Worm (Caenorhabditis elegans) whole organism, L2 larva: ENCODE measurements around the gene Y37E11AR.7.

Experiments
- C34F6.9 ChIP-seq: fragments of 150-350 bp; optimal IDR thresholded peaks from 2 replicates; lab custom pipeline; 2014; ENCODE audit warnings: missing biosample characterization, missing genetic modification characterization
- F13H6.1 ChIP-seq: sonication (generic microtip); optimal IDR thresholded peaks from 2 replicates; lab custom pipeline; 2016; ENCODE audit warnings: missing genetic modification characterization, missing compliant biosample characterization
- R02D3.7 ChIP-seq: fragments of 150-350 bp; optimal IDR thresholded peaks from 2 replicates; lab custom pipeline; 2014; ENCODE audit warnings: missing biosample characterization, missing genetic modification characterization
- Y55F3AM.14 ChIP-seq: fragments of 200-800 bp; sonication (Bioruptor generic); optimal IDR thresholded peaks from 2 replicates; lab custom pipeline; 2018; ENCODE audit warnings: mild to moderate bottlenecking, missing genetic modification characterization, missing compliant biosample characterization
- ZK546.5 ChIP-seq: sonication (generic microtip); optimal IDR thresholded peaks from 2 replicates; lab custom pipeline; 2017; ENCODE audit warnings: missing biosample characterization, missing genetic modification characterization
- aly-2 ChIP-seq: fragments of 150-350 bp; optimal IDR thresholded peaks from 2 replicates; lab custom pipeline; 2014; ENCODE audit warnings: missing biosample characterization, missing genetic modification characterization
- ama-1 ChIP-seq: fragments of 150-350 bp; optimal IDR thresholded peaks from 2 replicates; lab custom pipeline; 2018; ENCODE audit warnings: inconsistent platforms
- blmp-1 ChIP-seq: sonication (generic microtip); optimal IDR thresholded peaks from 2 replicates; lab custom pipeline; 2017; ENCODE audit warnings: missing genetic modification characterization, mild to moderate bottlenecking, missing compliant biosample characterization, antibody characterized with exemption, moderate library complexity; ENCODE audit not compliant: insufficient read depth
- ceh-16 ChIP-seq: fragments of 150-350 bp; optimal IDR thresholded peaks from 2 replicates; lab custom pipeline; 2014; ENCODE audit warnings: missing biosample characterization, missing genetic modification characterization
- ceh-82 ChIP-seq: fragments of 150-350 bp; optimal IDR thresholded peaks from 2 replicates; lab custom pipeline; 2014; ENCODE audit warnings: missing biosample characterization, missing genetic modification characterization
- crh-2 ChIP-seq: sonication (generic microtip); optimal IDR thresholded peaks from 2 replicates; lab custom pipeline; 2017; ENCODE audit warnings: missing biosample characterization, missing genetic modification characterization
- dmd-4 ChIP-seq: sonication (generic microtip); optimal IDR thresholded peaks from 2 replicates; lab custom pipeline; 2017; ENCODE audit warnings: missing biosample characterization, missing genetic modification characterization
- egl-27 ChIP-seq: sonication (generic microtip); optimal IDR thresholded peaks from 3 replicates; lab custom pipeline; 2017; ENCODE audit warnings: missing biosample characterization, missing genetic modification reagents, missing genetic modification characterization
- elt-1 ChIP-seq: fragments of 150-350 bp; optimal IDR thresholded peaks from 2 replicates; lab custom pipeline; 2014; ENCODE audit warnings: missing biosample characterization, missing genetic modification characterization
- elt-3 ChIP-seq: sonication (generic microtip); optimal IDR thresholded peaks from 2 replicates; lab custom pipeline; 2017; ENCODE audit warnings: missing biosample characterization, missing genetic modification characterization
- gmeb-1 ChIP-seq: fragments of 150-350 bp; optimal IDR thresholded peaks from 2 replicates; lab custom pipeline; 2014; ENCODE audit warnings: missing biosample characterization, missing genetic modification characterization
- lin-13 ChIP-seq: fragments of 150-350 bp; optimal IDR thresholded peaks from 2 replicates; lab custom pipeline; 2014; ENCODE audit warnings: missing biosample characterization, missing genetic modification reagents, missing genetic modification characterization
- lin-39 ChIP-seq: fragments of 150-350 bp; optimal IDR thresholded peaks from 2 replicates; lab custom pipeline; 2014; ENCODE audit warnings: missing biosample characterization, missing genetic modification reagents, missing genetic modification characterization
- lsy-2 ChIP-seq, 2 experiments: fragments of 150-350 bp in 1 of 2; sonication (generic microtip) in 1 of 2; optimal IDR thresholded peaks; 2 replicates each; lab custom pipeline; 2014 to 2017; ENCODE audit warnings: missing biosample characterization in 2 of 2, missing genetic modification characterization in 2 of 2
- mab-5 ChIP-seq: fragments of 150-350 bp; optimal IDR thresholded peaks from 2 replicates; lab custom pipeline; 2014; ENCODE audit warnings: missing biosample characterization, missing genetic modification characterization
- mbf-1 ChIP-seq: sonication (generic microtip); optimal IDR thresholded peaks from 2 replicates; lab custom pipeline; 2017; ENCODE audit warnings: missing biosample characterization, missing genetic modification characterization
- mdl-1 ChIP-seq, 2 experiments: fragments of 150-350 bp in 1 of 2; sonication (generic microtip) in 1 of 2; optimal IDR thresholded peaks; 2 replicates each; lab custom pipeline; 2017; ENCODE audit warnings: missing biosample characterization in 2 of 2, missing genetic modification characterization in 2 of 2
- nhr-10 ChIP-seq: sonication (generic microtip); optimal IDR thresholded peaks from 2 replicates; lab custom pipeline; 2017; ENCODE audit warnings: missing biosample characterization, missing genetic modification characterization
- nhr-11 ChIP-seq: fragments of 150-350 bp; optimal IDR thresholded peaks from 2 replicates; lab custom pipeline; 2014; ENCODE audit warnings: missing biosample characterization, missing genetic modification characterization
- nhr-12 ChIP-seq: fragments of 150-350 bp; optimal IDR thresholded peaks from 2 replicates; lab custom pipeline; 2014; ENCODE audit warnings: missing biosample characterization, missing genetic modification characterization
- nhr-129 ChIP-seq: fragments of 150-350 bp; optimal IDR thresholded peaks from 2 replicates; lab custom pipeline; 2014; ENCODE audit warnings: missing biosample characterization, missing genetic modification characterization
- nhr-21 ChIP-seq: fragments of 150-350 bp; optimal IDR thresholded peaks from 2 replicates; lab custom pipeline; 2014; ENCODE audit warnings: missing biosample characterization, missing genetic modification characterization
- nhr-77 ChIP-seq: fragments of 150-350 bp; optimal IDR thresholded peaks from 2 replicates; lab custom pipeline; 2014; ENCODE audit warnings: missing biosample characterization, missing genetic modification characterization
- peb-1 ChIP-seq: fragments of 150-350 bp; optimal IDR thresholded peaks from 2 replicates; lab custom pipeline; 2014; ENCODE audit warnings: missing biosample characterization, missing genetic modification characterization
- sem-4 ChIP-seq: fragments of 150-350 bp; optimal IDR thresholded peaks from 2 replicates; lab custom pipeline; 2014; ENCODE audit warnings: missing biosample characterization, missing genetic modification reagents, missing genetic modification characterization
- skn-1 ChIP-seq: sonication (generic microtip); optimal IDR thresholded peaks from 2 replicates; lab custom pipeline; 2017; ENCODE audit warnings: missing biosample characterization, missing genetic modification characterization
- unc-39 ChIP-seq: fragments of 150-350 bp; optimal IDR thresholded peaks from 2 replicates; lab custom pipeline; 2014; ENCODE audit warnings: missing biosample characterization, missing genetic modification characterization
- zag-1 ChIP-seq: fragments of 150-350 bp; optimal IDR thresholded peaks from 2 replicates; lab custom pipeline; 2014; ENCODE audit warnings: missing biosample characterization, missing genetic modification characterization
- ztf-1 ChIP-seq: fragments of 200-800 bp; sonication (Bioruptor generic); conservative IDR thresholded peaks from 2 replicates; pipeline ENCODE4 v1.3.6; 2022; ENCODE audit warnings: missing genetic modification characterization, missing compliant biosample characterization

Gene Y37E11AR.7

ce11 chrIV:3759823-3760222, 4.6 kb upstream of the Y37E11AR.7 start:
- no peak for TF ChIP-seq unc-39 (tag; lab: Kevin White, UChicago)
- TF ChIP-seq ztf-1 (GFP tag; lab: Robert Waterston, UW), result no peak
- no peak for TF ChIP-seq gmeb-1 (tag; lab: Kevin White, UChicago)
- no peak for TF ChIP-seq ZK546.5
- TF ChIP-seq lin-39 (tag; lab: Kevin White, UChicago), result no peak
- no peak for TF ChIP-seq nhr-77 (tag; lab: Kevin White, UChicago)
- TF ChIP-seq lsy-2 (tag; optimal IDR thresholded peaks at IDR 0.05; lab: Kevin White, UChicago), result no peak
- no peak for TF ChIP-seq ceh-16 (tag; lab: Kevin White, UChicago)
- no peak for TF ChIP-seq crh-2 (tag; lab: Kevin White, UChicago)
- TF ChIP-seq skn-1 (tag; lab: Kevin White, UChicago), result no peak
- TF ChIP-seq mab-5 (tag; lab: Kevin White, UChicago), result no peak
- no peak for TF ChIP-seq ceh-82 (tag; lab: Kevin White, UChicago)
- TF ChIP-seq elt-1, result no peak
- TF ChIP-seq peb-1 (tag; lab: Kevin White, UChicago), result no peak

DNA sequence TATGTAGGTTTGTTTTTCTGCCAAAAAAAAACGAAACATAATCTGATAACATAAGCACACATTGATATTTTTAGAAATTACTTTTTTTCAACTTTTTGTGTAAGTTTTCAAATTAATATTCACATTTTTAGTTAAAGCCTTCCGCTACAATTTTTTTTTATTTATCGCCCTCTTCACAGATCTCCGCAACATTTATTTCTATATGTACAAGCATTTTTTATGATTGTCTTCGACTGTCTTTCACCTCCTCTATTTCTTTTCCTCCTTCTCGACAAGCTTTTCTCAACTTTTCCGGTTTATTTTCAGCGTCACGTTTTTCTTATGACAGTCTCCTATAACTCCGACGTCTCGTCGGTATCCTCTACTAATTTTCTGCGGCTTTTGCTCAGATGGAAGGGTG, 666 bp upstream of the Y37E11AR.7 start, which contains the start of gene best-20:
Gene best-20, plus strand, starts transcription at position 301 of the 400 bp plus-strand sequence.
- TF ChIP-seq F13H6.1 (tag; lab: Kevin White, UChicago) (no peak), nhr-77 (tag; lab: Kevin White, UChicago) (no peak), ama-1 (lab: Kevin White, UChicago) (no peak), blmp-1 (tag; lab: Kevin White, UChicago) (no peak), egl-27 (tag; lab: Kevin White, UChicago) (no peak), elt-1 (no peak), mbf-1 (no peak), Y55F3AM.14 (GFP tag; lab: Kevin White, UChicago) (no peak), zag-1 (tag; lab: Kevin White, UChicago) (no peak)

DNA sequence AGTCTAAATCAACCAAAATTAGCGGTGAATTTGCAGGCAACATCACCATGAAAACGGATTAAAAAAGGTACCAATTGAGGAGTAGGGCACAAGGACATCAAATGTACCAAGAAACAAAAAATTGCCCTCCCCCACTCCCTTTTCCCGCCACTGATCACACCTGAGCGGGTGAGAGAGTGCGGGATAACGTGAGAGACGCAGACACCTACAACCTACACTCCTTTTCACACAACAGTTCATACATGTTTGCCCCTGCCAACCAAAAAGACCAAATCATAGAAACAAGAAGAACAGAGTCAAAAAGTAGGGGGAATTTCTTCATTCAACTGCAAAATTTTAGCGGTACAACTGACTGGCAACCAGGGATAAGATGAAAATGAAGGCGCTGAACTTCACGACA, 3.0 kb downstream of the Y37E11AR.7 start:
- TF ChIP-seq nhr-129 (peak; percentile 17), elt-1 (no peak)

- no peak for TF ChIP-seq elt-3 (tag; lab: Kevin White, UChicago)
- TF ChIP-seq nhr-12 (tag; lab: Kevin White, UChicago), result no peak
- TF ChIP-seq nhr-11, result no peak
- TF ChIP-seq R02D3.7 (tag; lab: Kevin White, UChicago), result no peak
- no peak for TF ChIP-seq nhr-10 (tag; lab: Kevin White, UChicago)
- TF ChIP-seq sem-4 (tag; lab: Kevin White, UChicago), result no peak
- TF ChIP-seq ZK546.5, result no peak
- no peak for TF ChIP-seq lin-39 (tag; lab: Kevin White, UChicago)
- TF ChIP-seq dmd-4 (tag; lab: Kevin White, UChicago), result no peak
- TF ChIP-seq nhr-129, result no peak
- TF ChIP-seq C34F6.9, result no peak
Measured at ce11 chrIV:3751001-3751400, 4.3 kb downstream of the Y37E11AR.7 start, which contains the start of gene ugt-45. ugt-45 (minus strand) TSS chrIV:3751101.

DNA sequence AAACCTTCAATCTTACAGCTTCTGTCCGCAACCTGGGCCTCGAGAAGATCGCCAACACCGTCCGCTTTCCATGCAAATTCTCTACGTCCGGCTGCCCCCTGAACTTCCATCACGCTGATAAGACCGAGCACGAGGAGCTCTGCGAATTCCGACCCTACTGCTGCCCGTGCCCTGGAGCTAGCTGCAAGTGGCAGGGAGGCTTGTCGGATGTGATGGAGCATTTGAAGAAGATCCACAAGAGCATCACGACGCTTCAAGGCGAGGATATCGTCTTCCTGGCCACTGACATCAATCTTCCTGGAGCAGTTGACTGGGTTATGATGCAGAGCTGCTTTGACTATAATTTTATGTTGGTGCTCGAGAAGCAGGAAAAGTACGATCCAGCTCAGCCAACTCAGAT, 9.4 kb downstream of the Y37E11AR.7 start:
- TF ChIP-seq nhr-10 (tag; lab: Kevin White, UChicago) (no peak), lin-13 (GFP tag; lab: Kevin White, UChicago) (no peak), lin-39 (tag; lab: Kevin White, UChicago) (no peak), mdl-1 (tag; optimal IDR thresholded peaks at IDR 0.05; lab: Kevin White, UChicago) (no peak), nhr-129 (no peak), nhr-12 (tag; lab: Kevin White, UChicago) (no peak), mab-5 (tag; lab: Kevin White, UChicago) (no peak), ztf-1 (GFP tag; lab: Robert Waterston, UW) (no peak), unc-39 (tag; lab: Kevin White, UChicago) (no peak)
- TF ChIP-seq, all 48 proteins: peak for 0

- TF ChIP-seq elt-3 (tag; lab: Kevin White, UChicago) (no peak), lsy-2 (tag; optimal IDR thresholded peaks at IDR 0.05; lab: Kevin White, UChicago) (no peak), nhr-21 (tag; lab: Kevin White, UChicago) (no peak), nhr-77 (tag; lab: Kevin White, UChicago) (no peak), nhr-10 (tag; lab: Kevin White, UChicago) (no peak), mdl-1 (tag; optimal IDR thresholded peaks at IDR 0.05; lab: Kevin White, UChicago) (no peak), mab-5 (tag; lab: Kevin White, UChicago) (no peak), lin-39 (tag; lab: Kevin White, UChicago) (no peak), peb-1 (tag; lab: Kevin White, UChicago) (no peak), aly-2 (tag; lab: Kevin White, UChicago) (no peak)
Measured at ce11 chrIV:3743748-3744147, 11.5 kb downstream of the Y37E11AR.7 start, which contains the start of gene siah-1. siah-1 (plus strand) TSS chrIV:3744048.
